Fruit fly (Drosophila melanogaster): ENCODE data around the gene CG14397.

The CG14397 gene

dm6 chr2L:21072389-21072788 is 18.6 kb upstream of the CG14397 start:
- TF ChIP-seq Eip74EF (GFP tag; optimal IDR thresholded peaks at IDR 0.05) = peak in 1 of 2 experiments; percentile 80
- no peak for TF ChIP-seq CG15514 (GFP tag; optimal IDR thresholded peaks at IDR 0.05)
- TF ChIP-seq trh (GFP tag; optimal IDR thresholded peaks at IDR 0.05) = no peak
- TF ChIP-seq HLH54F (GFP tag; optimal IDR thresholded peaks at IDR 0.05) = no peak
- 0 out of 4 replicates have a peak, but pooled peaks have one; percentile 49 for TF ChIP-seq chinmo (GFP tag; IDR thresholded peaks at IDR 0.05; ENCODE audit: partially characterized antibody)
- no peak for TF ChIP-seq CG1603 (tag; optimal IDR thresholded peaks at IDR 0.05)
- no peak for TF ChIP-seq HHEX (GFP tag; optimal IDR thresholded peaks at IDR 0.05)
- no peak for TF ChIP-seq Spps (tag; optimal IDR thresholded peaks at IDR 0.05)
- TF ChIP-seq Mad (GFP tag; optimal IDR thresholded peaks at IDR 0.05) = no peak
- TF ChIP-seq Ets65A (GFP tag) = peak; percentile 74
- TF ChIP-seq CG2202 (tag; optimal IDR thresholded peaks at IDR 0.05) = no peak
- peak; percentile 10 for TF ChIP-seq CG12769 (tag; optimal IDR thresholded peaks at IDR 0.05)
- no peak for TF ChIP-seq Sox102F (GFP tag; optimal IDR thresholded peaks at IDR 0.05)
- TF ChIP-seq Sin3A (optimal IDR thresholded peaks at IDR 0.05) = no peak

dm6 chr2L:21073300-21073699 is 17.7 kb upstream of the CG14397 start:
- peak; percentile 67 for TF ChIP-seq pros (GFP tag; optimal IDR thresholded peaks at IDR 0.05)
- TF ChIP-seq abd-A (tag; optimal IDR thresholded peaks at IDR 0.05) = peak; percentile 57
- TF ChIP-seq sd (tag; optimal IDR thresholded peaks at IDR 0.05) = peak; percentile 86
- TF ChIP-seq D19B (GFP tag; optimal IDR thresholded peaks at IDR 0.05) = no peak
- TF ChIP-seq Awh (GFP tag; IDR thresholded peaks at IDR 0.05) = peak; percentile 49; the same call in 1 of the 2 replicates
- TF ChIP-seq Med (GFP tag) = no peak
- peak in 1 of 2 experiments; percentile 62 for TF ChIP-seq Eip74EF (GFP tag; optimal IDR thresholded peaks at IDR 0.05)
- TF ChIP-seq onecut (GFP tag; IDR thresholded peaks at IDR 0.05) = peak; percentile 36; the same call in 1 of the 2 replicates
- TF ChIP-seq Blimp-1 (GFP tag; optimal IDR thresholded peaks at IDR 0.05) = peak; percentile 0
- TF ChIP-seq vvl (GFP tag; IDR thresholded peaks at IDR 0.05) = peak; percentile 12; the same call in 1 of the 2 replicates

dm6 chr2L:21073818-21074217 is 17.2 kb upstream of the CG14397 start:
- TF ChIP-seq aop (GFP tag; IDR thresholded peaks at IDR 0.05) (no peak), CG7745 (tag; optimal IDR thresholded peaks at IDR 0.05) (no peak), vfl (GFP tag; optimal IDR thresholded peaks at IDR 0.05) (no peak), CG15269 (tag; optimal IDR thresholded peaks at IDR 0.05) (peak; percentile 52), CG1233 (GFP tag; optimal IDR thresholded peaks at IDR 0.05) (no peak), Max (GFP tag; optimal IDR thresholded peaks at IDR 0.05) (no peak), chinmo (GFP tag; IDR thresholded peaks at IDR 0.05; ENCODE audit: partially characterized antibody) (peak; percentile 57; the same call in 1 of the 4 replicates)

dm6 chr2L:21075105-21075504 is 15.9 kb upstream of the CG14397 start, which contains the start of gene tadr:
TSS of gene tadr (plus strand) at chr2L:21075405.
- TF ChIP-seq Deaf1 (tag; optimal IDR thresholded peaks at IDR 0.05) (peak; percentile 49), CG17829 (tag; optimal IDR thresholded peaks at IDR 0.05) (no peak), Hmr (GFP tag; optimal IDR thresholded peaks at IDR 0.05) (peak; percentile 12), Hr51 (GFP tag; optimal IDR thresholded peaks at IDR 0.05) (peak in 1 of 2 experiments; percentile 35), CG12071 (GFP tag; optimal IDR thresholded peaks at IDR 0.05) (no peak), CG15269 (tag; optimal IDR thresholded peaks at IDR 0.05) (no peak), Elba2 (GFP tag; optimal IDR thresholded peaks at IDR 0.05) (no peak), Spps (tag; optimal IDR thresholded peaks at IDR 0.05) (no peak), CG14441 (GFP tag; IDR thresholded peaks at IDR 0.05) (no peak), pzg (GFP tag; optimal IDR thresholded peaks at IDR 0.05) (peak; percentile 6), ewg (GFP tag; optimal IDR thresholded peaks at IDR 0.05) (peak; percentile 79), Jarid2 (GFP tag; optimal IDR thresholded peaks at IDR 0.05) (peak; percentile 11), crp (GFP tag; optimal IDR thresholded peaks at IDR 0.05) (peak in 1 of 2 experiments; percentile 22), Lpt (GFP tag; optimal IDR thresholded peaks at IDR 0.05) (no peak), CG33213 (GFP tag; optimal IDR thresholded peaks at IDR 0.05) (no peak), Bgb (GFP tag; IDR thresholded peaks at IDR 0.05; ENCODE audit: partially characterized antibody) (0 out of 2 replicates have a peak, but pooled peaks have one; percentile 30), chinmo (GFP tag; IDR thresholded peaks at IDR 0.05; ENCODE audit: partially characterized antibody) (0 out of 4 replicates have a peak, but pooled peaks have one; percentile 20), twi (tag; optimal IDR thresholded peaks at IDR 0.05) (no peak), rib (GFP tag; IDR thresholded peaks at IDR 0.05) (no peak)

All from whole organism, embryonic.